Worm (Caenorhabditis elegans) whole organism, L2 larva: Measurements from ENCODE around the gene ZK938.11.

ENCODE experiments used
- dmd-4 ChIP-seq: sonication (generic microtip); optimal IDR thresholded peaks from 2 replicates; lab custom pipeline; 2017; ENCODE audit warnings: missing biosample characterization, missing genetic modification characterization
- lin-13 ChIP-seq: fragments of 150-350 bp; optimal IDR thresholded peaks from 2 replicates; lab custom pipeline; 2014; ENCODE audit warnings: missing biosample characterization, missing genetic modification reagents, missing genetic modification characterization
- nhr-6 ChIP-seq: fragments of 150-350 bp; optimal IDR thresholded peaks from 2 replicates; lab custom pipeline; 2014; ENCODE audit warnings: missing biosample characterization, missing genetic modification characterization
- snpc-4 ChIP-seq: fragments of 150-350 bp; optimal IDR thresholded peaks from 2 replicates; lab custom pipeline; 2014; ENCODE audit warnings: missing biosample characterization, missing genetic modification characterization
- unc-62 ChIP-seq: fragments of 150-350 bp; optimal IDR thresholded peaks from 2 replicates; lab custom pipeline; 2014; ENCODE audit warnings: missing biosample characterization, missing genetic modification reagents, missing genetic modification characterization

ce11 chrII:9826946-9827345 is 13.3 kb downstream of the ZK938.11 start:
- TF ChIP-seq lin-13 (GFP tag; lab: Kevin White, UChicago): no peak
- no peak for TF ChIP-seq snpc-4 (tag; lab: Kevin White, UChicago)
- TF ChIP-seq unc-62 (GFP tag; lab: Kevin White, UChicago): no peak
- no peak for TF ChIP-seq nhr-6 (tag; lab: Kevin White, UChicago)
- TF ChIP-seq dmd-4 (tag; lab: Kevin White, UChicago): no peak
